Fruit fly (Drosophila melanogaster) whole organism, embryonic: ENCODE results near the gene Pop5.

ENCODE experiments used
- Aef1 ChIP-seq: fragments of 200-800 bp; sonication (Bioruptor generic); IDR thresholded peaks from 3 replicates; pipeline ENCODE4 v1.3.6; 2022; ENCODE audit warnings: missing biosample characterization, missing genetic modification characterization
- Atf-2 ChIP-seq: fragments of 200-800 bp; sonication (Bioruptor generic); optimal IDR thresholded peaks from 2 replicates; lab custom pipeline; 2016; ENCODE audit warnings: missing biosample characterization, missing genetic modification characterization
- Atf3 ChIP-seq: fragments of 200-800 bp; sonication (Bioruptor generic); optimal IDR thresholded peaks from 3 replicates; lab custom pipeline; 2016; ENCODE audit warnings: missing biosample characterization, missing genetic modification characterization
- CG12155 ChIP-seq: fragments of 200-800 bp; sonication (Bioruptor generic); optimal IDR thresholded peaks from 3 replicates; lab custom pipeline; 2016; ENCODE audit warnings: missing biosample characterization, missing genetic modification characterization
- CG12942 ChIP-seq: fragments of 200-800 bp; sonication (Bioruptor generic); optimal IDR thresholded peaks from 3 replicates; lab custom pipeline; 2016; ENCODE audit warnings: missing biosample characterization, missing genetic modification characterization
- CG15011 ChIP-seq: fragments of 200-800 bp; sonication (Bioruptor generic); optimal IDR thresholded peaks from 3 replicates; lab custom pipeline; 2018; ENCODE audit warnings: missing biosample characterization, mild to moderate bottlenecking, missing genetic modification characterization
- CG15479 ChIP-seq: fragments of 200-800 bp; sonication (Bioruptor generic); optimal IDR thresholded peaks from 3 replicates; lab custom pipeline; 2019; ENCODE audit warnings: missing biosample characterization, mild to moderate bottlenecking, missing genetic modification characterization, moderate library complexity
- CG17186 ChIP-seq: fragments of 200-800 bp; sonication (Bioruptor generic); optimal IDR thresholded peaks from 3 replicates; lab custom pipeline; 2017; ENCODE audit warnings: missing biosample characterization, missing genetic modification reagents, missing genetic modification characterization
- CG17361 ChIP-seq: fragments of 200-800 bp; sonication (Bioruptor generic); IDR thresholded peaks from 3 replicates; pipeline ENCODE4 v1.3.6; 2022; ENCODE audit warnings: missing biosample characterization, missing genetic modification characterization
- CG17385 ChIP-seq: fragments of 200-800 bp; sonication (Bioruptor generic); optimal IDR thresholded peaks from 3 replicates; lab custom pipeline; 2018; ENCODE audit warnings: missing biosample characterization, mild to moderate bottlenecking, missing genetic modification characterization
- CG1792 ChIP-seq: fragments of 200-800 bp; sonication (Bioruptor generic); optimal IDR thresholded peaks from 2 replicates; lab custom pipeline; 2016; ENCODE audit warnings: missing biosample characterization, missing genetic modification characterization
- CG18011 ChIP-seq: fragments of 200-800 bp; sonication (Bioruptor generic); optimal IDR thresholded peaks from 2 replicates; lab custom pipeline; 2017; ENCODE audit warnings: missing biosample characterization, missing genetic modification characterization, mild to moderate bottlenecking, moderate library complexity, missing genotype
- CG1832 ChIP-seq: fragments of 200-800 bp; sonication (Bioruptor generic); optimal IDR thresholded peaks from 2 replicates; lab custom pipeline; 2017; ENCODE audit warnings: missing biosample characterization, mild to moderate bottlenecking, missing genetic modification characterization, inconsistent platforms
- CG31441 ChIP-seq: fragments of 200-800 bp; sonication (Bioruptor generic); IDR thresholded peaks from 2 replicates; pipeline ENCODE4 v1.3.6; 2022; ENCODE audit warnings: missing biosample characterization, missing genetic modification characterization
- CG32532 ChIP-seq: fragments of 200-800 bp; sonication (Bioruptor generic); IDR thresholded peaks from 2 replicates; pipeline ENCODE4 v1.3.6; 2022; ENCODE audit warnings: missing biosample characterization, missing genetic modification characterization
- CG42726 ChIP-seq: fragments of 200-800 bp; sonication (Bioruptor generic); IDR thresholded peaks from 2 replicates; pipeline ENCODE4 v1.3.6; 2022; ENCODE audit warnings: missing biosample characterization, missing genetic modification characterization; ENCODE audit not compliant: partially characterized antibody
- CG4360 ChIP-seq: fragments of 200-800 bp; sonication (Bioruptor generic); IDR thresholded peaks from 2 replicates; pipeline ENCODE4 v1.3.6; 2022; ENCODE audit warnings: missing biosample characterization, missing genetic modification characterization
- CG4424 ChIP-seq: fragments of 200-800 bp; sonication (Bioruptor generic); optimal IDR thresholded peaks from 3 replicates; lab custom pipeline; 2016; ENCODE audit warnings: missing biosample characterization, missing genetic modification characterization
- CG7745 ChIP-seq: fragments of 200-800 bp; sonication (Bioruptor generic); optimal IDR thresholded peaks from 2 replicates; lab custom pipeline; 2018; ENCODE audit warnings: missing biosample characterization, mild to moderate bottlenecking, missing genetic modification characterization, moderate library complexity
- CG8290 ChIP-seq, 3 experiments: fragments of 200-800 bp; sonication (Bioruptor generic); optimal IDR thresholded peaks; 2 replicates each; lab custom pipeline; 2016 to 2019; ENCODE audit warnings: missing biosample characterization in 3 of 3, missing genetic modification characterization in 3 of 3, mild to moderate bottlenecking in 2 of 3, moderate library complexity in 1 of 3
- Dfd ChIP-seq, 2 experiments: fragments of >200 bp; optimal IDR thresholded peaks; 2 replicates each; lab custom pipeline; 2017; ENCODE audit warnings: missing biosample characterization in 2 of 2, missing genetic modification characterization in 2 of 2
- Dll ChIP-seq: fragments of 200-800 bp; sonication (Bioruptor generic); IDR thresholded peaks from 4 replicates; pipeline ENCODE4 v1.3.6; 2022; ENCODE audit warnings: missing biosample characterization, missing genetic modification characterization; ENCODE audit not compliant: partially characterized antibody
- Doc2 ChIP-seq: fragments of 200-800 bp; sonication (Bioruptor generic); IDR thresholded peaks from 2 replicates; pipeline ENCODE4 v1.3.6; 2022; ENCODE audit warnings: missing biosample characterization, missing genetic modification characterization
- Ets65A ChIP-seq: fragments of 200-800 bp; sonication (Bioruptor generic); peaks from one replicate; lab custom pipeline; 2016; ENCODE audit warnings: missing biosample characterization, missing genetic modification characterization
- Ets97D ChIP-seq: fragments of 200-800 bp; sonication (Bioruptor generic); optimal IDR thresholded peaks from 3 replicates; lab custom pipeline; 2016; ENCODE audit warnings: missing biosample characterization, missing genetic modification characterization
- H2.0 ChIP-seq: fragments of 200-800 bp; sonication (Bioruptor generic); IDR thresholded peaks from 2 replicates; pipeline ENCODE4 v1.3.6; 2022; ENCODE audit warnings: missing biosample characterization, missing genetic modification characterization
- HLH4C ChIP-seq: fragments of 200-800 bp; sonication (Bioruptor generic); IDR thresholded peaks from 3 replicates; pipeline ENCODE4 v1.3.6; 2022; ENCODE audit warnings: missing biosample characterization, missing genetic modification characterization; ENCODE audit not compliant: partially characterized antibody
- Hmr ChIP-seq: fragments of 200-800 bp; sonication (Bioruptor generic); optimal IDR thresholded peaks from 3 replicates; lab custom pipeline; 2017; ENCODE audit warnings: mild to moderate bottlenecking, missing biosample characterization, missing genetic modification reagents, missing genetic modification characterization
- Hmx ChIP-seq: fragments of 200-800 bp; sonication (Bioruptor generic); optimal IDR thresholded peaks from 2 replicates; lab custom pipeline; 2016; ENCODE audit warnings: missing biosample characterization, missing genetic modification characterization
- Lhr ChIP-seq: fragments of 200-800 bp; sonication (Bioruptor generic); optimal IDR thresholded peaks from 3 replicates; lab custom pipeline; 2017; ENCODE audit warnings: mild to moderate bottlenecking, missing biosample characterization, missing genetic modification reagents, missing genetic modification characterization
- MBD-R2 ChIP-seq: fragments of 200-800 bp; sonication (Bioruptor generic); IDR thresholded peaks from 2 replicates; pipeline ENCODE4 v1.3.6; 2022; ENCODE audit warnings: missing biosample characterization, missing genetic modification characterization
- Med ChIP-seq: fragments of 200-800 bp; sonication (Bioruptor generic); peaks from one replicate; lab custom pipeline; 2016; ENCODE audit warnings: missing biosample characterization, missing genetic modification characterization, mild to moderate bottlenecking, inconsistent platforms, moderate library complexity
- NC2β ChIP-seq: fragments of 200-800 bp; sonication (Bioruptor generic); optimal IDR thresholded peaks from 2 replicates; lab custom pipeline; 2016; ENCODE audit warnings: missing biosample characterization, missing genetic modification characterization
- Sin3A ChIP-seq: fragments of >200 bp; optimal IDR thresholded peaks from 2 replicates; lab custom pipeline; 2018
- Ssrp ChIP-seq: fragments of 200-800 bp; sonication (Bioruptor generic); optimal IDR thresholded peaks from 2 replicates; lab custom pipeline; 2018; ENCODE audit warnings: missing biosample characterization, mild to moderate bottlenecking, missing genetic modification characterization, moderate library complexity
- Tbp ChIP-seq: fragments of >200 bp; optimal IDR thresholded peaks from 2 replicates; lab custom pipeline; 2018; ENCODE audit warnings: missing biosample characterization, missing genetic modification characterization
- bbx ChIP-seq: fragments of 200-800 bp; sonication (Bioruptor generic); IDR thresholded peaks from 2 replicates; pipeline ENCODE4 v1.3.6; 2022; ENCODE audit warnings: missing biosample characterization, missing genetic modification characterization; ENCODE audit not compliant: partially characterized antibody
- da ChIP-seq: fragments of 200-800 bp; sonication (Bioruptor generic); optimal IDR thresholded peaks from 2 replicates; lab custom pipeline; 2016; ENCODE audit warnings: missing biosample characterization, missing genetic modification characterization
- gce ChIP-seq: fragments of 200-800 bp; sonication (Bioruptor generic); IDR thresholded peaks from 3 replicates; pipeline ENCODE4 v1.3.6; 2022; ENCODE audit warnings: missing biosample characterization, missing genetic modification characterization
- hb ChIP-seq: fragments of 200-800 bp; sonication (Bioruptor generic); IDR thresholded peaks from 3 replicates; pipeline ENCODE4 v1.3.6; 2022; ENCODE audit warnings: missing biosample characterization, missing genetic modification characterization; ENCODE audit not compliant: partially characterized antibody
- lbe ChIP-seq: fragments of 200-800 bp; sonication (Bioruptor generic); optimal IDR thresholded peaks from 2 replicates; lab custom pipeline; 2016; ENCODE audit warnings: missing biosample characterization, mild to moderate bottlenecking, missing genetic modification characterization
- nom ChIP-seq: fragments of 200-800 bp; sonication (Bioruptor generic); optimal IDR thresholded peaks from 2 replicates; lab custom pipeline; 2017; ENCODE audit warnings: missing biosample characterization, missing genetic modification characterization, mild to moderate bottlenecking, moderate library complexity, missing genetic modification reagents
- onecut ChIP-seq: fragments of 200-800 bp; sonication (Bioruptor generic); IDR thresholded peaks from 2 replicates; pipeline ENCODE4 v1.3.6; 2022; ENCODE audit warnings: missing biosample characterization, missing genetic modification characterization
- org-1 ChIP-seq: fragments of 200-800 bp; sonication (Bioruptor generic); optimal IDR thresholded peaks from 2 replicates; lab custom pipeline; 2017; ENCODE audit warnings: missing biosample characterization, missing genetic modification characterization
- pan ChIP-seq, 4 experiments: fragments of >200 bp in 3 of 4; fragments of 200-800 bp in 1 of 4; sonication (Bioruptor generic) in 1 of 4; optimal IDR thresholded peaks in 3 of 4; IDR thresholded peaks in 1 of 4; 2 replicates each; pipeline versions ENCODE4 v1.3.6 to Lab custom; 2017 to 2022; ENCODE audit warnings: missing biosample characterization in 2 of 4, missing genetic modification characterization in 2 of 4, mixed read lengths in 1 of 4
- psq ChIP-seq: fragments of 200-800 bp; sonication (Bioruptor generic); optimal IDR thresholded peaks from 2 replicates; lab custom pipeline; 2017; ENCODE audit warnings: missing biosample characterization, missing genetic modification characterization
- repo ChIP-seq: fragments of 200-800 bp; sonication (Bioruptor generic); optimal IDR thresholded peaks from 2 replicates; lab custom pipeline; 2016; ENCODE audit warnings: missing biosample characterization, missing genetic modification characterization
- ro ChIP-seq: fragments of 200-800 bp; sonication (Bioruptor generic); IDR thresholded peaks from 2 replicates; pipeline ENCODE4 v1.3.6; 2022; ENCODE audit warnings: missing biosample characterization, missing genetic modification characterization
- stwl ChIP-seq: fragments of 200-800 bp; sonication (Bioruptor generic); optimal IDR thresholded peaks from 3 replicates; lab custom pipeline; 2018; ENCODE audit warnings: missing biosample characterization, mild to moderate bottlenecking, missing genetic modification characterization, moderate library complexity
- yki ChIP-seq: fragments of >200 bp; optimal IDR thresholded peaks from 3 replicates; lab custom pipeline; 2018
- zf30C ChIP-seq: fragments of 200-800 bp; sonication (Bioruptor generic); optimal IDR thresholded peaks from 3 replicates; lab custom pipeline; 2018; ENCODE audit warnings: missing biosample characterization, mild to moderate bottlenecking, missing genetic modification characterization

Pop5 gene

DNA sequence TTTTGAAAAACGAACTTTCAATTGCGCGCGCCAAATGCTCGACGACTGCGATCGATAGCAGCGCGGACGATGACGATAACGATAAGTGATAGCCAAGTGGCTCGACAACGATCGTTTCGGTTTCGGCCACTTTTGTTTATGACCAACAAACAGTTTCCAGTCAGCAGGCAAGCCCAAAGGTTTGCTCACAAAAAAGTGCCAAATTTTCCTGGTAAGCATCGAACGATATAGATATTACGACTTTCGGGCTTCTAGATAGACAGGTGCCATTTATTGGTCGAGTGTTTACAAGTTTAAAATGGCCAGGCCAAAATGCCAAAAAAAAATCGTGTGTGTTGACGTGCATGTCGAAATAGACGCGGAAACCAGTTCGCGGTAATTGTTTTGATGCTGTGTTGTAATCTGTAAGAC, 10.6 kb upstream of the Pop5 start, which contains the start of gene CG7724 (continued):
- TF ChIP-seq CG18011 (GFP tag; lab: Kevin White, UChicago) (peak; percentile 5), Atf-2 (GFP tag; lab: Kevin White, UChicago) (no peak), ro (no peak), onecut (no peak), MBD-R2 (GFP tag; lab: Robert Waterston, UW) (peak; percentile 39; the same call in 1 of the 2 replicates), Lhr (GFP tag; lab: Kevin White, UChicago) (no peak), Hmr (GFP tag; lab: Kevin White, UChicago) (no peak), CG12942 (GFP tag; lab: Kevin White, UChicago) (no peak), CG17186 (GFP tag; lab: Kevin White, UChicago) (peak; percentile 1), H2.0 (GFP tag; lab: Robert Waterston, UW) (no peak), Dll (GFP tag; lab: Robert Waterston, UW) (peak; percentile 83), Doc2 (no peak), CG7745 (tag; lab: Kevin White, UChicago) (no peak), CG8290 (GFP tag; optimal IDR thresholded peaks at IDR 0.05; lab: Kevin White, UChicago) (no peak), CG8290 (tag; optimal IDR thresholded peaks at IDR 0.05; lab: Kevin White, UChicago) (peak in 1 of 2 experiments; percentile 27), CG1792 (GFP tag; lab: Kevin White, UChicago) (no peak), hb (GFP tag; lab: Robert Waterston, UW) (peak; percentile 81), da (GFP tag; lab: Kevin White, UChicago) (no peak), CG31441 (no peak), CG17361 (no peak), psq (GFP tag; lab: Kevin White, UChicago) (no peak), yki (lab: Kevin White, UChicago) (no peak), repo (GFP tag; lab: Kevin White, UChicago) (peak; percentile 10), CG42726 (peak; percentile 33; the same call in 1 of the 2 replicates), Ets65A (GFP tag; lab: Kevin White, UChicago) (peak; percentile 79), HLH4C (GFP tag; lab: Robert Waterston, UW) (peak; percentile 95), bbx (GFP tag; lab: Robert Waterston, UW) (peak; percentile 88), lbe (GFP tag; lab: Kevin White, UChicago) (no peak), CG15011 (GFP tag; lab: Kevin White, UChicago) (no peak), Sin3A (no peak), CG4424 (GFP tag; lab: Kevin White, UChicago) (no peak), Hmx (GFP tag; lab: Kevin White, UChicago) (no peak), Tbp (GFP tag; lab: Kevin White, UChicago) (no peak), nom (GFP tag; lab: Kevin White, UChicago) (no peak), zf30C (GFP tag; lab: Kevin White, UChicago) (no peak), CG1832 (GFP tag; lab: Kevin White, UChicago) (no peak), CG15479 (GFP tag; lab: Kevin White, UChicago) (no peak), Ssrp (tag; lab: Kevin White, UChicago) (no peak), Med (GFP tag; lab: Kevin White, UChicago) (peak; percentile 75), org-1 (GFP tag; lab: Kevin White, UChicago) (no peak), Ets97D (GFP tag; lab: Kevin White, UChicago) (peak; percentile 2), pan (optimal IDR thresholded peaks at IDR 0.05; lab: Kevin White, UChicago) (no peak), pan (GFP tag; optimal IDR thresholded peaks at IDR 0.05 in 1 of 2, IDR thresholded peaks at IDR 0.05 in 1 of 2) (no peak), CG17385 (GFP tag; lab: Kevin White, UChicago) (no peak), stwl (peak; percentile 72), Aef1 (no peak), gce (GFP tag; lab: Robert Waterston, UW) (no peak), Atf3 (no peak), CG4360 (GFP tag; lab: Robert Waterston, UW) (no peak), CG12155 (GFP tag; lab: Kevin White, UChicago) (no peak), Dfd (GFP tag; optimal IDR thresholded peaks at IDR 0.05; lab: Kevin White, UChicago) (no peak), NC2β (GFP tag; lab: Kevin White, UChicago) (no peak), CG32532 (GFP tag; lab: Robert Waterston, UW) (0 out of 2 replicates have a peak, but pooled peaks have one; percentile 21)
